Worm (Caenorhabditis elegans): ENCODE measurements around the gene C01F6.14.

Gene C01F6.14

ce11 chrIV:9130605-9131004 is 26.7 kb upstream of the C01F6.14 start:
- peak; percentile 8 for TF ChIP-seq snpc-4 (tag; optimal IDR thresholded peaks at IDR 0.05)
- TF ChIP-seq lin-14 (GFP tag; optimal IDR thresholded peaks at IDR 0.05): no peak
- no peak for TF ChIP-seq ceh-63 (GFP tag; optimal IDR thresholded peaks at IDR 0.05)
- TF ChIP-seq isw-1 (GFP tag; IDR thresholded peaks at IDR 0.05): no peak
- no peak for TF ChIP-seq mef-2 (tag; optimal IDR thresholded peaks at IDR 0.05)
- TF ChIP-seq egl-27 (tag; optimal IDR thresholded peaks at IDR 0.05): no peak
- no peak for TF ChIP-seq lir-3 (tag; optimal IDR thresholded peaks at IDR 0.05; ENCODE audit: poor library complexity)
- TF ChIP-seq nhr-85 (tag): peak; percentile 56
- TF ChIP-seq efl-1 (optimal IDR thresholded peaks at IDR 0.05): no peak
- TF ChIP-seq efl-1 (GFP tag; optimal IDR thresholded peaks at IDR 0.05 in 1 of 2): peak in 1 of 2 experiments; percentile 69

- no peak for TF ChIP-seq alr-1 (tag; optimal IDR thresholded peaks at IDR 0.05; ENCODE audit: borderline replicate concordance)
- no peak for TF ChIP-seq egl-13 (tag; optimal IDR thresholded peaks at IDR 0.05)
- peak; percentile 66 for TF ChIP-seq snu-23 (GFP tag; optimal IDR thresholded peaks at IDR 0.05)
- no peak for TF ChIP-seq unc-62 (GFP tag; optimal IDR thresholded peaks at IDR 0.05)
- TF ChIP-seq ceh-90 (tag; optimal IDR thresholded peaks at IDR 0.05): no peak
- TF ChIP-seq nhr-20 (tag; optimal IDR thresholded peaks at IDR 0.05): peak; percentile 64
- peak; percentile 58 for TF ChIP-seq lin-13 (GFP tag; optimal IDR thresholded peaks at IDR 0.05)
- no peak for TF ChIP-seq C04F5.9 (tag; optimal IDR thresholded peaks at IDR 0.05)
- peak; percentile 27 to 64 for TF ChIP-seq lsy-2 (tag; optimal IDR thresholded peaks at IDR 0.05)
- peak; percentile 17 for TF ChIP-seq fos-1 (tag; optimal IDR thresholded peaks at IDR 0.05)
- TF ChIP-seq irx-1 (tag; optimal IDR thresholded peaks at IDR 0.05): no peak
- no peak for TF ChIP-seq fkh-8 (tag; optimal IDR thresholded peaks at IDR 0.05)
- TF ChIP-seq efl-1 (optimal IDR thresholded peaks at IDR 0.05): peak; percentile 56 to 65
- TF ChIP-seq efl-1 (GFP tag; optimal IDR thresholded peaks at IDR 0.05 in 1 of 2): no peak
- TF ChIP-seq pag-3 (tag; optimal IDR thresholded peaks at IDR 0.05; ENCODE audit: borderline replicate concordance, insufficient read depth): no peak
- TF ChIP-seq ces-1 (GFP tag; optimal IDR thresholded peaks at IDR 0.05): no peak
- TF ChIP-seq sox-4 (tag; optimal IDR thresholded peaks at IDR 0.05): no peak
- TF ChIP-seq pqm-1 (tag; optimal IDR thresholded peaks at IDR 0.05): no peak
- peak; percentile 72 for TF ChIP-seq mep-1 (tag; optimal IDR thresholded peaks at IDR 0.05)
- no peak for TF ChIP-seq mef-2 (tag; optimal IDR thresholded peaks at IDR 0.05)
- TF ChIP-seq zip-4 (GFP tag; optimal IDR thresholded peaks at IDR 0.05): no peak
- TF ChIP-seq aha-1 (tag; optimal IDR thresholded peaks at IDR 0.05): no peak
- TF ChIP-seq mdl-1 (tag; optimal IDR thresholded peaks at IDR 0.05): peak in 1 of 2 experiments; percentile 74
- TF ChIP-seq lin-14 (GFP tag; optimal IDR thresholded peaks at IDR 0.05): peak; percentile 94
- no peak for TF ChIP-seq tlp-1 (tag; optimal IDR thresholded peaks at IDR 0.05)
- peak; percentile 48 for TF ChIP-seq swsn-7 (tag; optimal IDR thresholded peaks at IDR 0.05)
- peak in 2 of 3 experiments; percentile 8 to 25 for TF ChIP-seq ceh-82 (tag; optimal IDR thresholded peaks at IDR 0.05)
- TF ChIP-seq nhr-77 (tag; optimal IDR thresholded peaks at IDR 0.05): peak; percentile 27
- TF ChIP-seq isw-1 (GFP tag; IDR thresholded peaks at IDR 0.05): no peak
- peak; percentile 77 for TF ChIP-seq nhr-71 (tag; optimal IDR thresholded peaks at IDR 0.05)
- TF ChIP-seq zag-1 (tag; optimal IDR thresholded peaks at IDR 0.05): no peak
- TF ChIP-seq lir-3 (tag; optimal IDR thresholded peaks at IDR 0.05; ENCODE audit: poor library complexity): no peak
- no peak for TF ChIP-seq fkh-10 (GFP tag; optimal IDR thresholded peaks at IDR 0.05)
- no peak for TF ChIP-seq fkh-4 (tag; optimal IDR thresholded peaks at IDR 0.05; ENCODE audit: borderline replicate concordance)
- no peak; the same call in 1 of the 2 replicates for TF ChIP-seq nhr-19 (GFP tag; conservative IDR thresholded peaks at IDR 0.05)
- no peak for TF ChIP-seq pax-3 (tag; optimal IDR thresholded peaks at IDR 0.05)
- peak; percentile 51 for TF ChIP-seq C16A3.4 (tag; optimal IDR thresholded peaks at IDR 0.05)
- TF ChIP-seq ztf-4 (tag; optimal IDR thresholded peaks at IDR 0.05): no peak
- peak; percentile 75 for TF ChIP-seq blmp-1 (tag; optimal IDR thresholded peaks at IDR 0.05)
- no peak for TF ChIP-seq aly-2 (tag; optimal IDR thresholded peaks at IDR 0.05)
- TF ChIP-seq hlh-17 (GFP tag; optimal IDR thresholded peaks at IDR 0.05; ENCODE audit: borderline replicate concordance): no peak
- TF ChIP-seq Y116A8C.19 (tag; optimal IDR thresholded peaks at IDR 0.05; ENCODE audit: borderline replicate concordance): no peak
- peak; percentile 57 for TF ChIP-seq tbx-2 (tag; optimal IDR thresholded peaks at IDR 0.05)
- no peak for TF ChIP-seq unc-30 (tag; optimal IDR thresholded peaks at IDR 0.05)
- peak; percentile 43 for TF ChIP-seq skn-1 (tag; optimal IDR thresholded peaks at IDR 0.05)
- no peak for TF ChIP-seq hlh-4 (tag; optimal IDR thresholded peaks at IDR 0.05)
- TF ChIP-seq efl-3 (GFP tag; optimal IDR thresholded peaks at IDR 0.05): no peak
Measured at ce11 chrIV:9121545-9121944, 17.6 kb upstream of the C01F6.14 start.

All from whole organism, L1 larva.